Fruit fly (Drosophila melanogaster): ENCODE data around the gene Alr.

Gene Alr

dm6 chrX:19704083-19704482 is 44.0 kb upstream of the Alr start, which contains the start of the genes CG14230 and CG14232 (continued):
- TF ChIP-seq stc (GFP tag; IDR thresholded peaks at IDR 0.05), result no peak
- no peak for TF ChIP-seq CG17568 (GFP tag; optimal IDR thresholded peaks at IDR 0.05)
- no peak for TF ChIP-seq sob (GFP tag; IDR thresholded peaks at IDR 0.05)
- no peak for TF ChIP-seq ato (GFP tag; IDR thresholded peaks at IDR 0.05; ENCODE audit: partially characterized antibody)
- no peak for TF ChIP-seq gce (GFP tag; IDR thresholded peaks at IDR 0.05)
- TF ChIP-seq insv (GFP tag; optimal IDR thresholded peaks at IDR 0.05), result no peak
- TF ChIP-seq CG18476 (GFP tag; optimal IDR thresholded peaks at IDR 0.05), result no peak
- TF ChIP-seq bcd (GFP tag; optimal IDR thresholded peaks at IDR 0.05), result no peak
- TF ChIP-seq CG16779 (GFP tag; IDR thresholded peaks at IDR 0.05), result no peak
- peak; percentile 56 for TF ChIP-seq CG2116 (GFP tag; optimal IDR thresholded peaks at IDR 0.05)
- TF ChIP-seq CG12659 (GFP tag; optimal IDR thresholded peaks at IDR 0.05), result peak; percentile 51
- TF ChIP-seq pnt (GFP tag; optimal IDR thresholded peaks at IDR 0.05), result no peak
- TF ChIP-seq dpn (GFP tag; optimal IDR thresholded peaks at IDR 0.05), result no peak
- peak; percentile 30; the same call in 1 of the 2 replicates for TF ChIP-seq hbn (GFP tag; IDR thresholded peaks at IDR 0.05; ENCODE audit: partially characterized antibody)
- TF ChIP-seq CG13123 (GFP tag; optimal IDR thresholded peaks at IDR 0.05), result no peak
- TF ChIP-seq onecut (GFP tag; IDR thresholded peaks at IDR 0.05), result no peak
- no peak for TF ChIP-seq z (GFP tag; IDR thresholded peaks at IDR 0.05)
- TF ChIP-seq croc (GFP tag; conservative IDR thresholded peaks at IDR 0.05), result no peak
- no peak for TF ChIP-seq Aef1 (GFP tag; IDR thresholded peaks at IDR 0.05)
- TF ChIP-seq CTCF (GFP tag; optimal IDR thresholded peaks at IDR 0.05), result no peak
- peak; percentile 11 for TF ChIP-seq CG8924 (tag; optimal IDR thresholded peaks at IDR 0.05)
- TF ChIP-seq CG4360 (GFP tag; IDR thresholded peaks at IDR 0.05), result no peak
- no peak for TF ChIP-seq ac (GFP tag; optimal IDR thresholded peaks at IDR 0.05)
- TF ChIP-seq vvl (GFP tag; IDR thresholded peaks at IDR 0.05), result no peak
- no peak for TF ChIP-seq unpg (GFP tag; optimal IDR thresholded peaks at IDR 0.05)
- no peak for TF ChIP-seq CG12071 (GFP tag; optimal IDR thresholded peaks at IDR 0.05)
- no peak for TF ChIP-seq Mad (GFP tag; optimal IDR thresholded peaks at IDR 0.05)
- TF ChIP-seq CG17186 (GFP tag; optimal IDR thresholded peaks at IDR 0.05), result peak; percentile 42
- no peak for TF ChIP-seq dmrt99B (tag; optimal IDR thresholded peaks at IDR 0.05)
- no peak for TF ChIP-seq CG4707 (GFP tag; optimal IDR thresholded peaks at IDR 0.05)
- TF ChIP-seq danr (GFP tag; IDR thresholded peaks at IDR 0.05), result no peak
- no peak for TF ChIP-seq kah (GFP tag; optimal IDR thresholded peaks at IDR 0.05)
- no peak for TF ChIP-seq E2f1 (GFP tag; IDR thresholded peaks at IDR 0.05)
- TF ChIP-seq CG12299 (tag; optimal IDR thresholded peaks at IDR 0.05), result no peak
- TF ChIP-seq Xrp1 (GFP tag; IDR thresholded peaks at IDR 0.05), result no peak
- no peak for TF ChIP-seq cg (GFP tag; optimal IDR thresholded peaks at IDR 0.05)
- TF ChIP-seq CG31224 (GFP tag; IDR thresholded peaks at IDR 0.05), result no peak
- no peak for TF ChIP-seq CG6654 (GFP tag; optimal IDR thresholded peaks at IDR 0.05)
- TF ChIP-seq Hey (tag; optimal IDR thresholded peaks at IDR 0.05), result no peak
- no peak for TF ChIP-seq CG4282 (GFP tag; optimal IDR thresholded peaks at IDR 0.05)
- no peak for TF ChIP-seq sqz (GFP tag; optimal IDR thresholded peaks at IDR 0.05)
- TF ChIP-seq aop (GFP tag; IDR thresholded peaks at IDR 0.05), result no peak
- no peak for TF ChIP-seq tap (tag; optimal IDR thresholded peaks at IDR 0.05)
- TF ChIP-seq Dip3 (GFP tag; optimal IDR thresholded peaks at IDR 0.05), result no peak
- no peak for TF ChIP-seq dati (GFP tag; IDR thresholded peaks at IDR 0.05)
- no peak for TF ChIP-seq CG13624 (GFP tag; optimal IDR thresholded peaks at IDR 0.05)
- no peak for TF ChIP-seq CrebB (tag; optimal IDR thresholded peaks at IDR 0.05)
- no peak for TF ChIP-seq CG13296 (GFP tag; optimal IDR thresholded peaks at IDR 0.05)
- no peak for TF ChIP-seq Fer3 (tag; optimal IDR thresholded peaks at IDR 0.05)
- peak; percentile 71 for TF ChIP-seq CG4617 (GFP tag; optimal IDR thresholded peaks at IDR 0.05; ENCODE audit: borderline replicate concordance)
- TF ChIP-seq CG30020 (tag; optimal IDR thresholded peaks at IDR 0.05), result peak; percentile 47
- no peak for TF ChIP-seq prd (optimal IDR thresholded peaks at IDR 0.05)
- TF ChIP-seq prd (GFP tag; IDR thresholded peaks at IDR 0.05), result no peak
